Worm (Caenorhabditis elegans) whole organism, midembryonic: Measurements from ENCODE around the gene kbp-3.

ENCODE experiments used
- cog-1 ChIP-seq: sonication (generic microtip); optimal IDR thresholded peaks from 2 replicates; lab custom pipeline; 2016; ENCODE audit warnings: missing genetic modification characterization, missing compliant biosample characterization
- klf-2 ChIP-seq: fragments of 200-800 bp; sonication (Bioruptor generic); conservative IDR thresholded peaks from 2 replicates; pipeline ENCODE4 v1.3.6; 2022; ENCODE audit warnings: missing genetic modification reagents, missing genetic modification characterization, missing compliant biosample characterization
- ref-1 ChIP-seq: fragments of 200-800 bp; sonication (Bioruptor generic); conservative IDR thresholded peaks from 2 replicates; pipeline ENCODE4 v1.3.6; 2022; ENCODE audit warnings: missing genetic modification reagents, missing genetic modification characterization, missing compliant biosample characterization

DNA sequence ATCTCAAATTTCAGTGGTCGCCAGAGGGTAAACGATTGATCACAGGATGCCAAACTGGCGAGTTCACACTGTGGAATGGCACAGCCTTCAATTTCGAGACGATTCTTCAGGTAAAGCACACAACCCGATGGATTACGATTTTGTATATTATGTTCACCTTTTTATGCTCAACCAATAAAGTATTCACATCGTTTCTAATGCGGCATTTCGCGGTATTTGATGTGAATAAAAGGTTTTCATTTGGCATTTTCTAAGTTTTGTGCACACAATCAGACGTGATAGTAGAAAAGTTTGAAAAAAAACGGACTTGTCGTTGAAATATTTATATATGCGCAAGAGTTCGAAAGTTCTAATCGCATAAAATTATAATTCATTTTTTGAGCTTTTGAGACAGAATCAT is 30.9 kb downstream of the kbp-3 start:
- TF ChIP-seq cog-1 (no peak), ref-1 (GFP tag; lab: Robert Waterston, UW) (no peak), klf-2 (GFP tag; lab: Robert Waterston, UW) (no peak)
